Worm (Caenorhabditis elegans) whole organism, early embryonic: ENCODE results near the gene C08F11.3.

Source experiments
- B0310.2 ChIP-seq: sonication (generic microtip); optimal IDR thresholded peaks from 2 replicates; lab custom pipeline; 2016; ENCODE audit warnings: mild to moderate bottlenecking, missing genetic modification characterization, missing compliant biosample characterization
- F13C5.2 ChIP-seq: sonication (generic microtip); optimal IDR thresholded peaks from 2 replicates; lab custom pipeline; 2017; ENCODE audit warnings: mild to moderate bottlenecking, missing genetic modification characterization, inconsistent platforms, missing compliant biosample characterization
- aly-1 ChIP-seq: sonication (generic microtip); optimal IDR thresholded peaks from 2 replicates; lab custom pipeline; 2016; ENCODE audit warnings: missing genetic modification characterization, missing compliant biosample characterization
- ama-1 ChIP-seq: fragments of 150-350 bp; optimal IDR thresholded peaks from 2 replicates; lab custom pipeline; 2014
- ceh-13 ChIP-seq: fragments of 200-800 bp; sonication (Bioruptor generic); optimal IDR thresholded peaks from 2 replicates; lab custom pipeline; 2018; ENCODE audit warnings: mild to moderate bottlenecking, missing genetic modification characterization, missing compliant biosample characterization
- ceh-36 ChIP-seq: sonication (generic microtip); optimal IDR thresholded peaks from 2 replicates; lab custom pipeline; 2016; ENCODE audit warnings: missing genetic modification characterization, inconsistent platforms, missing compliant biosample characterization
- ets-7 ChIP-seq: sonication (generic microtip); optimal IDR thresholded peaks from 2 replicates; lab custom pipeline; 2016; ENCODE audit warnings: missing genotype, missing genetic modification characterization, missing compliant biosample characterization
- flt-1 ChIP-seq: fragments of 200-800 bp; sonication (Bioruptor generic); IDR thresholded peaks from 2 replicates; pipeline ENCODE4 v1.3.6; 2022; ENCODE audit warnings: missing genetic modification characterization, missing compliant biosample characterization
- hmbx-1 ChIP-seq: sonication (generic microtip); optimal IDR thresholded peaks from 2 replicates; lab custom pipeline; 2016; ENCODE audit warnings: mild to moderate bottlenecking, missing genetic modification characterization, missing compliant biosample characterization
- hmg-4 ChIP-seq: fragments of 200-800 bp; sonication (Bioruptor generic); optimal IDR thresholded peaks from 2 replicates; lab custom pipeline; 2018; ENCODE audit warnings: mild to moderate bottlenecking, missing genetic modification characterization, missing compliant biosample characterization
- hnd-1 ChIP-seq: sonication (generic microtip); optimal IDR thresholded peaks from 2 replicates; lab custom pipeline; 2016; ENCODE audit warnings: missing genetic modification characterization, missing compliant biosample characterization
- pes-1 ChIP-seq: fragments of 200-800 bp; sonication (Bioruptor generic); IDR thresholded peaks from 2 replicates; pipeline ENCODE4 v1.3.6; 2022; ENCODE audit warnings: missing genetic modification reagents, missing genetic modification characterization, missing compliant biosample characterization
- scrt-1 ChIP-seq: fragments of 200-800 bp; sonication (Bioruptor generic); IDR thresholded peaks from 2 replicates; pipeline ENCODE4 v1.3.6; 2022; ENCODE audit warnings: missing genetic modification characterization, missing compliant biosample characterization
- sea-1 ChIP-seq: fragments of 200-800 bp; sonication (Bioruptor generic); conservative IDR thresholded peaks from 2 replicates; pipeline ENCODE4 v1.3.6; 2022; ENCODE audit warnings: missing genetic modification characterization, missing compliant biosample characterization
- tbx-11 ChIP-seq: fragments of 200-800 bp; sonication (Bioruptor generic); IDR thresholded peaks from 2 replicates; pipeline ENCODE4 v1.3.6; 2022; ENCODE audit warnings: missing genetic modification characterization, missing compliant biosample characterization
- tbx-37 ChIP-seq: fragments of 200-800 bp; sonication (Bioruptor generic); conservative IDR thresholded peaks from 2 replicates; pipeline ENCODE4 v1.3.6; 2022; ENCODE audit warnings: missing genetic modification reagents, missing genetic modification characterization, missing compliant biosample characterization
- tra-4 ChIP-seq: sonication (generic microtip); optimal IDR thresholded peaks from 2 replicates; lab custom pipeline; 2017; ENCODE audit warnings: missing genetic modification characterization, missing compliant biosample characterization

Gene C08F11.3

DNA sequence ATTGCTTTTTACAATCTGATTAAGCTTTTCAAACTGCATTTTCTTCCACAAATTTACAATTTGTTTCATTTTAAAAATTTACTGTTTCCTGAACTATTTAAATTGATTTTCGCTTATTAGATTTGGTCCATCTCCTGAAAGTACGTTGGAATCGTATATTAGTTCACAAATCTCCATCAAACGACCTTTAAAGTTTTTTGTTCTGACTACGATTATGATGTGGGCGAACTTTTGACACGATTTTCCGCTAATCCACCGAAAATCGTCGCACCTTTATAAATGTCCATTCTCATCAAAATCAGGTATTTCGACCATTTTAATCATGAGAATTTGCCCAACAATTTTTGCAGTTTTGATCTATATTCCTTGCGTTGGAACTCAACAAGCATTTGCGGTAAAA, 4.2 kb downstream of the C08F11.3 start, which contains the start of gene C08F11.1:
TSS of gene C08F11.1 (plus strand) at position 301 of the 400 bp plus-strand sequence.
- no peak for TF ChIP-seq ceh-36 (tag; lab: Kevin White, UChicago)
- no peak for TF ChIP-seq ceh-13
- no peak for TF ChIP-seq pes-1
- no peak for TF ChIP-seq tbx-11 (GFP tag; lab: Robert Waterston, UW)
- TF ChIP-seq aly-1 (tag; lab: Kevin White, UChicago) = no peak
- no peak for TF ChIP-seq scrt-1 (GFP tag; lab: Robert Waterston, UW)
- no peak for TF ChIP-seq tbx-37 (GFP tag; lab: Robert Waterston, UW)
- TF ChIP-seq B0310.2 = no peak
- no peak for TF ChIP-seq hmbx-1
- TF ChIP-seq sea-1 (GFP tag; lab: Robert Waterston, UW) = no peak
- no peak for TF ChIP-seq flt-1 (GFP tag; lab: Robert Waterston, UW)
- TF ChIP-seq hnd-1 = no peak
- TF ChIP-seq F13C5.2 = no peak
- TF ChIP-seq hmg-4 = no peak
- TF ChIP-seq ets-7 (tag; lab: Kevin White, UChicago) = no peak

DNA sequence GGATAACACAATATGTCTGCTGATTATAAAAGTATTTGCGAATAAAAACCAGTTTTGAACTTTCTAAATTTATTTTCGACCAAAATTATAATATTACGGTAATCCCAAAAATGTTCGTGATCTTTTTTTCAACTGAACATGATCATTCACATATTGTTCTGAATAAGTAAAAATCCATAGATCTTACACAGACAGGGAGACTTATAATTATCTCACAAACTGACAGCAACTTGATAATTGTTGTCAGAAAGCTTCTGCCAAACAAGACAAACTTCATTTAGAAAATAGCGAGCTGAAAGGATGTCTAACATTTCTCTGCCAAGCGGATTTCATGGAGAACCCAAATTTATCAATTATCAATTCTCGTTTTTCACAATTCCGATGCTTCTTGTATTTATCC, 7.2 kb downstream of the C08F11.3 start, which contains the start of gene sru-21:
TSS of gene sru-21 (plus strand) at position 301 of the 400 bp plus-strand sequence.
- TF ChIP-seq sea-1 (GFP tag; lab: Robert Waterston, UW) (no peak), F13C5.2 (no peak), hmbx-1 (no peak), tbx-37 (GFP tag; lab: Robert Waterston, UW) (no peak), hnd-1 (no peak), pes-1 (no peak), ceh-13 (no peak), aly-1 (tag; lab: Kevin White, UChicago) (no peak), hmg-4 (no peak), ama-1 (lab: Kevin White, UChicago) (no peak)

DNA sequence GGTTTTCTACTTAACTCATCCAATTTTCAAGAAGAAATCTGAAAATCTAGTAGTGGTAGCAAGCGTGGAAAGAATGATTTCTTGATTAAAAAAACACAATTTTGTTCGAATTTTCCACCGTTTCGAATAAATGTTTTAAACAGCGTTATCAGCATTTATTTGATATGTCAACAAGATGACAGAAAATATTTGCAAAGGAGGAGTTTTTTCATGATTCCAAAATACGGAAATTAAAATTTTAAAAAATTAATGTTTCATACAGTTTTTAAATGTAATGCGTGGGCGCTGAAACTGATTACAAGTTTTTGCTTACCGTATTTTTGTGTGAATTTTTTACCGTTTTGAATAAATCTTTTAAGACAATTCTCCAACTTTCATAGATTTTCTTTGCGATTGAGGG, 13.3 kb downstream of the C08F11.3 start:
- TF ChIP-seq hmg-4 = no peak
- TF ChIP-seq hmbx-1 = no peak
- TF ChIP-seq F13C5.2 = no peak
- TF ChIP-seq tbx-37 (GFP tag; lab: Robert Waterston, UW) = no peak

DNA sequence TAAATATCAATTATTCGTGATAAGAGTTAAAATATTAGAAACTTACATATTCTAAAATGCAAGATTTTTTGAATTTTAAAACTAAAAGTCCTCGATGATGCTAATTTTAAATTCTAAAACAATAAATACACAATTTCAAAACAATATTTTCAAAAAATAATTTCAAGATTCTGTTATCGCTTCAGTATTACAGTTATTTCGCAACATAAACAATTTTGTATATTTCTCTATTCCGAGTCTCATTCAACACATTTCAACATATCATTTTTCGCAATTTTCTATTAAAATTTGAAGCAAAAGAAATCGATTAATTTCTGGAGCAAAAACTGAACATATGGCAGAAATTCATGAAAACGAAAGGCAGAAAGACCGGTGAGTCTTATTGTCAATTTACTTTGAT, 13.9 kb downstream of the C08F11.3 start, which contains the start of gene fbxa-98:
TSS of gene fbxa-98 (plus strand) at position 243 of the 400 bp plus-strand sequence.
- no peak for TF ChIP-seq flt-1 (GFP tag; lab: Robert Waterston, UW)
- no peak for TF ChIP-seq hmbx-1
- no peak for TF ChIP-seq tbx-37 (GFP tag; lab: Robert Waterston, UW)
- TF ChIP-seq hmg-4 = no peak
- TF ChIP-seq aly-1 (tag; lab: Kevin White, UChicago) = no peak
- TF ChIP-seq F13C5.2 = no peak
- no peak for TF ChIP-seq ceh-13

DNA sequence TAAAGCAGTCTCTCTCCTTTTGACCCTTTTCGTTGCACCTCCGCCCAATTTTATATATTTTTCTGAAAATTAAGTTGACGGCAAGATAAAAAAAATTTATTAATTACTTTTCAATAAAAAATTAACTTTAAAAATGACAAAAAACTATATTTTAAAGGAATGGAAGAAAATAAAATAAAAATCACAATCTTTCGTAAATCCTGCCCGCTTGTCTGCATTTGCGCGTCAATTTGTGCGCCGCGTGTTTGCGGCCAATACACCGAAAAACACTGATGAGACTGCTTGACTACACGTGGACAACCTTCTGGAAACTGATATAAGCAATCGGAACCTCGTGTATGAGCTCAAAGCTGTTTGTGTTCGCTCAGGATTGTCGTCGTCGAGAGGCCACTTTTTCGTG, 17.7 kb downstream of the C08F11.3 start, which contains the start of gene C08F11.7:
TSS of gene C08F11.7 (plus strand) at position 301 of the 400 bp plus-strand sequence.
- TF ChIP-seq tbx-11 (GFP tag; lab: Robert Waterston, UW) = no peak
- TF ChIP-seq hnd-1 = no peak
- TF ChIP-seq tbx-37 (GFP tag; lab: Robert Waterston, UW) = no peak
- TF ChIP-seq pes-1 = no peak
- TF ChIP-seq ama-1 (lab: Kevin White, UChicago) = no peak

DNA sequence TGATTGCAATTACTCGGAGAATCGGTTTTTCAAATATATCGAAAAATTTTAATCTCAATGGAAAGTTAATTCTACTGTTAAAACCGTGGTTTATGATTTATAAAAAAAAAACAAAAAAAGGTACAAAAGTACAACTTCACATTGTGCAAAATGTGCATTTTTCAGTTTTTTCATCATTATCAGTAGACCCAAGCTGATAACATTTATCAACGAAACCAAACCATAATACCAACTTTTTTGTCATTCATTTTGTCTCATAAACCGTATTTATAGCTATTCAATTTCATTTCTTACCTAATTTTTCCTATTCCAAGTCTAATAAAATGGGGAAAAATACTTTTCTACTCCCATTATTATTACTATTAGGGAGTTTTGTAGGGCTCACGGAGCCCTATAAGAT, 19.7 kb downstream of the C08F11.3 start, which contains the start of gene ugt-22:
TSS of gene ugt-22 (plus strand) at position 234 of the 400 bp plus-strand sequence.
- TF ChIP-seq sea-1 (GFP tag; lab: Robert Waterston, UW) (no peak), pes-1 (no peak), scrt-1 (GFP tag; lab: Robert Waterston, UW) (no peak), flt-1 (GFP tag; lab: Robert Waterston, UW) (no peak), ama-1 (lab: Kevin White, UChicago) (no peak), F13C5.2 (no peak), ets-7 (tag; lab: Kevin White, UChicago) (no peak), hnd-1 (no peak), ceh-13 (no peak), hmg-4 (no peak)

DNA sequence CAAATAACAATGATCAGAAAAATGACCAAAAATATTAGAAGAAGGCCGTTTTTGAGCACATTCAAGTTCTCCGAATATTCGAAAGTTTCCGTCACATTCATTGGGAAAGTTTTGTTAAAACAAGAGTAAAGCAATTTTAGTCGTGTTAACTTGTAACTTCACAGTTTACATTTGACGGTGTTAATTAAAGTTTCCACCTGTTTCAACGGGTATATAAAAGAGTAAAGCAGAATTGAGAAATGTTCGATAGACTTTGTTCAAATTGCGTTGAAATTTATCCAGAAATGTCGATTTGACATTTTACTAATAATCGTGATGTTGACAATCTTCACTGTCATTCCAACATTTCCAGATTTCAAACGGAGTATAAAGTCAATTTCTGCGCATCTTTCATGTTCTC, 26.5 kb downstream of the C08F11.3 start, which contains the start of gene srz-29:
TSS of gene srz-29 (minus strand) at position 101 of the 400 bp plus-strand sequence.
- TF ChIP-seq flt-1 (GFP tag; lab: Robert Waterston, UW) (no peak), hmg-4 (no peak), ceh-36 (tag; lab: Kevin White, UChicago) (no peak), pes-1 (no peak), B0310.2 (no peak), ama-1 (lab: Kevin White, UChicago) (no peak), aly-1 (tag; lab: Kevin White, UChicago) (no peak), ceh-13 (no peak), sea-1 (GFP tag; lab: Robert Waterston, UW) (no peak), tra-4 (no peak), scrt-1 (GFP tag; lab: Robert Waterston, UW) (no peak)

DNA sequence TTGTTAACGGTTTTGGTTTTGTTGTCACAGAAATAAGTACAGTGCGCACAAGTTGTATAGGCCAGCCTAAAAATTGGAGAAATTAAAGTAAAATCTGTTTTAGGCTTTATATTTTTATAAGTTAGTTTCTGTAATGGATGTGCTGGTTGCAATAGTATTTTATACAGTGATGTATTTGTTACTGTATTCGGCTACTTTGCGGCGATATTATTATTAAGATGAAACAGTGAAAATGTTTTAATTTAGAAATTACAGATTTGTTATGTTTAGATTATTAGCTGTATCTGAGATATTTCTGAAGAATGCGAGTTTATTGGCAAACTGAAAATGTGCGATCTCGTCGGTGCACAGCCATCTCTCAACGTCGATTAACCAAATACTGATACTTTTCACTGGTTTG, 28.3 kb downstream of the C08F11.3 start, which contains the start of gene ule-4:
TSS of gene ule-4 (minus strand) at position 101 of the 400 bp plus-strand sequence.
- TF ChIP-seq ama-1 (lab: Kevin White, UChicago) = no peak
- no peak for TF ChIP-seq flt-1 (GFP tag; lab: Robert Waterston, UW)
- TF ChIP-seq scrt-1 (GFP tag; lab: Robert Waterston, UW) = no peak
- TF ChIP-seq hmbx-1 = no peak
- TF ChIP-seq tra-4 = no peak
- no peak for TF ChIP-seq F13C5.2
- TF ChIP-seq ets-7 (tag; lab: Kevin White, UChicago) = no peak
- no peak for TF ChIP-seq hmg-4
- no peak for TF ChIP-seq sea-1 (GFP tag; lab: Robert Waterston, UW)
- TF ChIP-seq hnd-1 = no peak
- no peak for TF ChIP-seq aly-1 (tag; lab: Kevin White, UChicago)
- no peak for TF ChIP-seq pes-1

DNA sequence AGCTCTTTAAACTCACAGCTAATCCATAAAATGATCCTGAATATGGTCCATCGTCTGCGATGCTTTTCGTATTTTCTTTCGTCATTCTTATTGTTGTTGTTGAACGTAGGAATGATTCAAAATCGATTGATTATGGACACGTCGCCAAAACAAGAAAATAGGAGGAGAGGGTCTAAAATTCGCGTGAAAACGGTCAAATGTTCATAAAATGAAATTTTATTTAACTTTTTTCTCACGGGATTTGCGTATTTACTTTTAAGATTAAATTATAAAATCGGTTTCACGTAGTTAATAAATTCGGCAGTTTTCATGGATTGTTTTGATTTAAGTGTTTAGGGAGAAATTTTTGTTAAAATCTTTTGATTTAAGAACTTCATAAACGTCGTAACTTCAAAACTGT, 29.8 kb downstream of the C08F11.3 start, which contains the start of gene C08F11.10:
TSS of gene C08F11.10 (minus strand) at position 101 of the 400 bp plus-strand sequence.
- no peak for TF ChIP-seq flt-1 (GFP tag; lab: Robert Waterston, UW)
- TF ChIP-seq ceh-13 = no peak
- no peak for TF ChIP-seq tbx-37 (GFP tag; lab: Robert Waterston, UW)
- TF ChIP-seq ceh-36 (tag; lab: Kevin White, UChicago) = no peak
